Worm (Caenorhabditis elegans): ENCODE results near the gene erd-2.1.

DNA sequence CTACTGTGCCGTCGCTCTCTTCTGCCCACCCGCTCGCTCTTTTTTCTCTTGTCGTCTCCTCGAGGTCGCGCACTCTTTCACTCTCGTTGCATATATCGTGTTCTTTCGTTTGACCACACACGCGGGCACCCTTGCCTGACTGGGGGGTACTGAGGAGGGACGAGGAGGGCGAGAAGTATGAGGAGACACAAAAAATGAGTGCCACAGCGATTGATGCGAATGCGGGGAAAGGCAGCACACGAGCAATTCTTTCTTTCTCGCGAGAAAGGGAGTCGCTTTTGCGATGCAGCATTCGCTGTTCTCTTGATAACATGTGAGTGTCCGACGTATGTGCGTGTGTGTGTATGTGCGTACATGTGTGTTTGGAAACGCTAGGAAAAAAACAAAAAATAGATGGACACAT lies 29.9 kb upstream of the erd-2.1 start:
- TF ChIP-seq F22D6.2 (tag; optimal IDR thresholded peaks at IDR 0.05), result peak; percentile 50
- peak; percentile 31 for TF ChIP-seq snpc-4 (GFP tag; optimal IDR thresholded peaks at IDR 0.05)
- TF ChIP-seq snpc-4 (tag; optimal IDR thresholded peaks at IDR 0.05), result peak in 3 of 4 experiments; percentile 8 to 53 (median 48)
